Fruit fly (Drosophila melanogaster) whole organism, prepupa: ENCODE results near the gene Mms19.

Experiments
- CG10669 ChIP-seq: fragments of 200-800 bp; sonication (Bioruptor generic); optimal IDR thresholded peaks from 3 replicates; lab custom pipeline; 2018; ENCODE audit warnings: missing biosample characterization, mild to moderate bottlenecking, missing genetic modification characterization, moderate library complexity
- CG15336 ChIP-seq: fragments of 200-800 bp; sonication (Bioruptor generic); IDR thresholded peaks from 2 replicates; pipeline ENCODE4 v1.3.6; 2022; ENCODE audit warnings: missing biosample characterization, missing genetic modification characterization
- CG16779 ChIP-seq: fragments of 200-800 bp; sonication (Bioruptor generic); optimal IDR thresholded peaks from 3 replicates; lab custom pipeline; 2017; ENCODE audit warnings: missing biosample characterization, mild to moderate bottlenecking, missing genetic modification characterization
- CG3919 ChIP-seq: fragments of 200-800 bp; sonication (Bioruptor generic); optimal IDR thresholded peaks from 3 replicates; lab custom pipeline; 2016; ENCODE audit warnings: missing biosample characterization, missing genetic modification characterization
- CG6276 ChIP-seq: fragments of 200-800 bp; sonication (Bioruptor generic); optimal IDR thresholded peaks from 2 replicates; lab custom pipeline; 2017; ENCODE audit warnings: missing biosample characterization, mild to moderate bottlenecking, missing genetic modification characterization
- CG6792 ChIP-seq: fragments of 200-800 bp; sonication (Bioruptor generic); optimal IDR thresholded peaks from 3 replicates; lab custom pipeline; 2016; ENCODE audit warnings: missing biosample characterization, missing genetic modification characterization
- CG8632 ChIP-seq: fragments of 200-800 bp; sonication (Bioruptor generic); optimal IDR thresholded peaks from 3 replicates; lab custom pipeline; 2016; ENCODE audit warnings: missing biosample characterization, missing genetic modification characterization
- Met ChIP-seq: fragments of 200-800 bp; sonication (Bioruptor generic); optimal IDR thresholded peaks from 3 replicates; lab custom pipeline; 2016; ENCODE audit warnings: missing biosample characterization, missing genetic modification characterization
- Sox102F ChIP-seq: fragments of 200-800 bp; sonication (Bioruptor generic); optimal IDR thresholded peaks from 2 replicates; lab custom pipeline; 2016; ENCODE audit warnings: missing biosample characterization, mild to moderate bottlenecking, missing genetic modification characterization
- lz ChIP-seq: fragments of 200-800 bp; sonication (Bioruptor generic); optimal IDR thresholded peaks from 3 replicates; lab custom pipeline; 2016; ENCODE audit warnings: missing biosample characterization, missing genetic modification characterization
- salr ChIP-seq, 2 experiments: fragments of 200-800 bp; sonication (Bioruptor generic); optimal IDR thresholded peaks; 3 replicates each; lab custom pipeline; 2016 to 2018; ENCODE audit warnings: missing biosample characterization in 2 of 2, missing genetic modification characterization in 2 of 2, mild to moderate bottlenecking in 1 of 2
- svp ChIP-seq: fragments of 200-800 bp; sonication (Bioruptor generic); peaks from one replicate; lab custom pipeline; 2016; ENCODE audit warnings: missing biosample characterization, missing genetic modification characterization

DNA sequence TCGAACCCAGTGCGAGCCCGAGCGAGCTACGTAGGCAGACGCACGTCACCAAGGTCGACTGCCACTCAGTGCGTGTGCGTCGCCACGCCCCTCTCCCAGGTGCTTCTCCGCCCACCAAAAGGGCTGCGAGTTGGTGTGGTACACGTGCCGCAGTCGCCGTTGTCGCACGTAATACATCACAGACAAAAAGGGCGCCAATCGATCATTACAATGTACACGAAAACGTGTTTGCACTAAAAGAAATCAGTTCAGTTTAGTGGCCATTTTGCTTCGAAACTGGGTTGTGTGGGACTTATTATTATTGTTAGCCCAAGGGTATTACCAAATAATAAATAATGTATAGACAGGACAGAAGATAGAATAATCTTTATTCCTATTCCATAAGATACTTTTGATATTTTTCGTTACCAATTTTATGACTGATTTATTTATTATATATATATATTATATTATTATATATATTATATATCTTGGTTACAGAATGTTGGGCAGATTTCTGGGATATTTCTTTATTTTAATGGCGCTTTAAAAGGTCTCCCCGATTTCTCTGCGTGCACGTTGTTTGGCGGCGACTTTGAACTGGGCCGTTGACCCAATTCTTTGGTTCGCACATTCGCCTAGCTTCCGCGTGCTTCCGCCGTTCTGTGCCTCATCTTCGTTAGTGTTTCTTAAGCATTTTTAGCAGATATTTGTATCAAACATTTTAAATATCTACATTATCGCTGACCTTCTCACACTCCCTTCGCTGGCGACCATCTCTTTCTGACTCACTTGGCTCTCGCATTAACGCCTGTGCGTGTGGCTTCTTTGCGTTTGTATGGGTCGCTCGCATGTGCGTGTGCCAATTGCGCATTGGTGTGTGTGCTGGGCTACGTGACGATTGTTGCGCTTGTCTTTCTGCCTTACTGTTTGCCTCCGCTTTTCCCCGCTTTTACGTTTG, 31.2 kb downstream of the Mms19 start:
- peak in 1 of 2 experiments; percentile 13 for TF ChIP-seq salr (GFP tag; optimal IDR thresholded peaks at IDR 0.05; lab: Kevin White, UChicago)
- no peak; the same call in none of the 2 replicates for TF ChIP-seq CG15336
- no peak for TF ChIP-seq Met (GFP tag; lab: Kevin White, UChicago)
- peak; percentile 15 for TF ChIP-seq Sox102F (GFP tag; lab: Kevin White, UChicago)
- TF ChIP-seq lz (GFP tag; lab: Kevin White, UChicago): no peak
- TF ChIP-seq CG8632: peak; percentile 73
- peak; percentile 65 for TF ChIP-seq CG10669 (GFP tag; lab: Kevin White, UChicago)
- no peak for TF ChIP-seq CG16779
- peak; percentile 61 for TF ChIP-seq CG6276 (GFP tag; lab: Kevin White, UChicago)
- peak; percentile 76 for TF ChIP-seq svp (GFP tag; lab: Kevin White, UChicago)
- peak; percentile 61 for TF ChIP-seq CG3919 (GFP tag; lab: Kevin White, UChicago)
- peak; percentile 18 for TF ChIP-seq CG6792 (GFP tag; lab: Kevin White, UChicago)
